Fruit fly (Drosophila melanogaster) whole organism, embryonic: ENCODE measurements around the gene Ppm1.

Source experiments
- CG10209 ChIP-seq: fragments of 200-800 bp; sonication (Bioruptor generic); optimal IDR thresholded peaks from 3 replicates; lab custom pipeline; 2017; ENCODE audit warnings: missing biosample characterization, mild to moderate bottlenecking, missing genetic modification characterization, missing genetic modification reagents
- CG12219 ChIP-seq: fragments of 200-800 bp; sonication (Bioruptor generic); optimal IDR thresholded peaks from 3 replicates; lab custom pipeline; 2018; ENCODE audit warnings: missing biosample characterization, mild to moderate bottlenecking, missing genetic modification characterization
- CG12659 ChIP-seq: fragments of 200-800 bp; sonication (Bioruptor generic); optimal IDR thresholded peaks from 3 replicates; lab custom pipeline; 2017; ENCODE audit warnings: mild to moderate bottlenecking, missing biosample characterization, missing genetic modification reagents, missing genetic modification characterization
- CG14441 ChIP-seq: fragments of 200-800 bp; sonication (Bioruptor generic); IDR thresholded peaks from 2 replicates; pipeline ENCODE4 v1.3.6; 2022; ENCODE audit warnings: missing biosample characterization, missing genetic modification characterization
- CG17328 ChIP-seq: fragments of 200-800 bp; sonication (Bioruptor generic); IDR thresholded peaks from 2 replicates; pipeline ENCODE4 v1.3.6; 2022; ENCODE audit warnings: missing biosample characterization, missing genetic modification characterization
- CG1832 ChIP-seq: fragments of 200-800 bp; sonication (Bioruptor generic); optimal IDR thresholded peaks from 2 replicates; lab custom pipeline; 2017; ENCODE audit warnings: missing biosample characterization, mild to moderate bottlenecking, missing genetic modification characterization, inconsistent platforms
- CG31388 ChIP-seq: fragments of 200-800 bp; sonication (Bioruptor generic); optimal IDR thresholded peaks from 2 replicates; lab custom pipeline; 2016; ENCODE audit warnings: missing biosample characterization, missing genetic modification characterization
- CG32532 ChIP-seq: fragments of 200-800 bp; sonication (Bioruptor generic); IDR thresholded peaks from 2 replicates; pipeline ENCODE4 v1.3.6; 2022; ENCODE audit warnings: missing biosample characterization, missing genetic modification characterization
- CG43689 ChIP-seq: fragments of 200-800 bp; sonication (Bioruptor generic); IDR thresholded peaks from 2 replicates; pipeline ENCODE4 v1.3.6; 2022; ENCODE audit warnings: missing biosample characterization, missing genetic modification characterization
- CG6272 ChIP-seq: fragments of 200-800 bp; sonication (Bioruptor generic); IDR thresholded peaks from 2 replicates; pipeline ENCODE4 v1.3.6; 2022; ENCODE audit warnings: missing biosample characterization, missing genetic modification characterization
- CG7839 ChIP-seq: fragments of 200-800 bp; sonication (Bioruptor generic); optimal IDR thresholded peaks from 3 replicates; lab custom pipeline; 2018; ENCODE audit warnings: missing biosample characterization, mild to moderate bottlenecking, missing genetic modification characterization, moderate library complexity
- CG7987 ChIP-seq: fragments of 200-800 bp; sonication (Bioruptor generic); optimal IDR thresholded peaks from 2 replicates; lab custom pipeline; 2018; ENCODE audit warnings: missing biosample characterization, mild to moderate bottlenecking, missing genetic modification characterization, moderate library complexity
- CG8290 ChIP-seq, 3 experiments: fragments of 200-800 bp; sonication (Bioruptor generic); optimal IDR thresholded peaks; 2 replicates each; lab custom pipeline; 2016 to 2019; ENCODE audit warnings: missing biosample characterization in 3 of 3, missing genetic modification characterization in 3 of 3, mild to moderate bottlenecking in 2 of 3, moderate library complexity in 1 of 3
- CG8765 ChIP-seq: fragments of 200-800 bp; sonication (Bioruptor generic); IDR thresholded peaks from 2 replicates; pipeline ENCODE4 v1.3.6; 2022; ENCODE audit warnings: missing biosample characterization, missing genetic modification characterization
- CG8924 ChIP-seq: fragments of 200-800 bp; optimal IDR thresholded peaks from 3 replicates; lab custom pipeline; 2019; ENCODE audit warnings: missing biosample characterization, mild to moderate bottlenecking, missing genetic modification characterization, moderate library complexity
- CG8944 ChIP-seq: fragments of 200-800 bp; sonication (Bioruptor generic); optimal IDR thresholded peaks from 3 replicates; lab custom pipeline; 2016; ENCODE audit warnings: missing biosample characterization, missing genetic modification characterization
- CrebB ChIP-seq: fragments of 200-800 bp; sonication (Bioruptor generic); optimal IDR thresholded peaks from 3 replicates; lab custom pipeline; 2018; ENCODE audit warnings: missing biosample characterization, mild to moderate bottlenecking, missing genetic modification characterization
- Dad ChIP-seq: fragments of 200-800 bp; sonication (Bioruptor generic); optimal IDR thresholded peaks from 3 replicates; lab custom pipeline; 2016; ENCODE audit warnings: missing biosample characterization, missing genetic modification characterization
- Deaf1 ChIP-seq: fragments of 200-800 bp; optimal IDR thresholded peaks from 3 replicates; lab custom pipeline; 2019; ENCODE audit warnings: missing biosample characterization, mild to moderate bottlenecking, missing genetic modification characterization, moderate library complexity
- Eip74EF ChIP-seq, 2 experiments: fragments of 200-800 bp in 1 of 2; fragments of >200 bp in 1 of 2; sonication (Bioruptor generic) in 1 of 2; optimal IDR thresholded peaks; 2 replicates each; lab custom pipeline; 2017 to 2019; ENCODE audit warnings: missing biosample characterization in 2 of 2, missing genetic modification characterization in 2 of 2, mild to moderate bottlenecking in 1 of 2, moderate library complexity in 1 of 2
- Gug ChIP-seq: fragments of 200-800 bp; sonication (Bioruptor generic); IDR thresholded peaks from 4 replicates; pipeline ENCODE4 v1.3.6; 2022; ENCODE audit warnings: missing biosample characterization, missing genetic modification characterization
- Myb ChIP-seq: fragments of 200-800 bp; sonication (Bioruptor generic); optimal IDR thresholded peaks from 2 replicates; lab custom pipeline; 2016; ENCODE audit warnings: missing biosample characterization, missing genetic modification characterization
- NC2β ChIP-seq: fragments of 200-800 bp; sonication (Bioruptor generic); optimal IDR thresholded peaks from 2 replicates; lab custom pipeline; 2016; ENCODE audit warnings: missing biosample characterization, missing genetic modification characterization
- Neu2 ChIP-seq: fragments of 200-800 bp; sonication (Bioruptor generic); optimal IDR thresholded peaks from 3 replicates; lab custom pipeline; 2016; ENCODE audit warnings: missing biosample characterization, missing genetic modification characterization, borderline replicate concordance
- Nf-YA ChIP-seq: fragments of 200-800 bp; sonication (Bioruptor generic); IDR thresholded peaks from 2 replicates; pipeline ENCODE4 v1.3.6; 2022; ENCODE audit warnings: missing biosample characterization, missing genetic modification characterization
- Optix ChIP-seq: fragments of 200-800 bp; sonication (Bioruptor generic); IDR thresholded peaks from 3 replicates; pipeline ENCODE4 v1.3.6; 2022; ENCODE audit warnings: missing biosample characterization, missing genetic modification characterization
- Ssrp ChIP-seq: fragments of 200-800 bp; sonication (Bioruptor generic); optimal IDR thresholded peaks from 2 replicates; lab custom pipeline; 2018; ENCODE audit warnings: missing biosample characterization, mild to moderate bottlenecking, missing genetic modification characterization, moderate library complexity
- ato ChIP-seq: fragments of 200-800 bp; sonication (Bioruptor generic); IDR thresholded peaks from 2 replicates; pipeline ENCODE4 v1.3.6; 2022; ENCODE audit warnings: missing biosample characterization, missing genetic modification characterization; ENCODE audit not compliant: partially characterized antibody
- az2 ChIP-seq: fragments of 200-800 bp; sonication (Bioruptor generic); optimal IDR thresholded peaks from 3 replicates; lab custom pipeline; 2016; ENCODE audit warnings: missing biosample characterization, missing genetic modification characterization
- bbx ChIP-seq: fragments of 200-800 bp; sonication (Bioruptor generic); IDR thresholded peaks from 2 replicates; pipeline ENCODE4 v1.3.6; 2022; ENCODE audit warnings: missing biosample characterization, missing genetic modification characterization; ENCODE audit not compliant: partially characterized antibody
- bcd ChIP-seq: fragments of 200-800 bp; sonication (Bioruptor generic); optimal IDR thresholded peaks from 2 replicates; lab custom pipeline; 2017; ENCODE audit warnings: missing biosample characterization, mild to moderate bottlenecking, missing genetic modification characterization
- danr ChIP-seq: fragments of 200-800 bp; sonication (Bioruptor generic); IDR thresholded peaks from 2 replicates; pipeline ENCODE4 v1.3.6; 2022; ENCODE audit warnings: missing biosample characterization, missing genetic modification characterization
- dpn ChIP-seq, 2 experiments: fragments of 200-800 bp; sonication (Bioruptor generic); optimal IDR thresholded peaks; 3 replicates each; lab custom pipeline; 2016; ENCODE audit warnings: missing biosample characterization in 2 of 2, missing genetic modification characterization in 2 of 2
- dysf ChIP-seq: fragments of 200-800 bp; sonication (Bioruptor generic); IDR thresholded peaks from 3 replicates; pipeline ENCODE4 v1.3.6; 2022; ENCODE audit warnings: missing biosample characterization, missing genetic modification characterization
- grn ChIP-seq: fragments of 200-800 bp; sonication (Bioruptor generic); optimal IDR thresholded peaks from 3 replicates; lab custom pipeline; 2017; ENCODE audit warnings: missing biosample characterization, missing genetic modification characterization
- gro ChIP-seq: fragments of 200-800 bp; sonication (Bioruptor generic); optimal IDR thresholded peaks from 2 replicates; lab custom pipeline; 2016; ENCODE audit warnings: missing biosample characterization, missing genetic modification characterization
- hbn ChIP-seq: fragments of 200-800 bp; sonication (Bioruptor generic); IDR thresholded peaks from 2 replicates; pipeline ENCODE4 v1.3.6; 2022; ENCODE audit warnings: missing biosample characterization, missing genetic modification characterization; ENCODE audit not compliant: partially characterized antibody
- hkb ChIP-seq, 2 experiments: fragments of 200-800 bp in 1 of 2; fragments of >200 bp in 1 of 2; sonication (Bioruptor generic) in 1 of 2; IDR thresholded peaks in 1 of 2; optimal IDR thresholded peaks in 1 of 2; 2 replicates each; pipeline versions ENCODE4 v1.3.6 to Lab custom; 2017 to 2022; ENCODE audit warnings: missing biosample characterization in 1 of 2, missing genetic modification characterization in 1 of 2
- inv ChIP-seq: fragments of 200-800 bp; sonication (Bioruptor generic); IDR thresholded peaks from 2 replicates; pipeline ENCODE4 v1.3.6; 2022; ENCODE audit warnings: missing biosample characterization, missing genetic modification characterization; ENCODE audit not compliant: partially characterized antibody
- maf-S ChIP-seq: fragments of 200-800 bp; sonication (Bioruptor generic); optimal IDR thresholded peaks from 2 replicates; lab custom pipeline; 2016; ENCODE audit warnings: missing biosample characterization, missing genetic modification characterization
- nom ChIP-seq: fragments of 200-800 bp; sonication (Bioruptor generic); optimal IDR thresholded peaks from 2 replicates; lab custom pipeline; 2017; ENCODE audit warnings: missing biosample characterization, missing genetic modification characterization, mild to moderate bottlenecking, moderate library complexity, missing genetic modification reagents
- pfk ChIP-seq: fragments of 200-800 bp; sonication (Bioruptor generic); optimal IDR thresholded peaks from 2 replicates; lab custom pipeline; 2018; ENCODE audit warnings: missing biosample characterization, mild to moderate bottlenecking, missing genetic modification characterization, moderate library complexity
- row ChIP-seq: fragments of 200-800 bp; sonication (Bioruptor generic); IDR thresholded peaks from 3 replicates; pipeline ENCODE4 v1.3.6; 2022; ENCODE audit warnings: missing biosample characterization, missing genetic modification characterization
- tgo ChIP-seq: fragments of 200-800 bp; sonication (Bioruptor generic); IDR thresholded peaks from 3 replicates; pipeline ENCODE4 v1.3.6; 2022; ENCODE audit warnings: missing biosample characterization, missing genetic modification characterization
- unc-4 ChIP-seq: fragments of 200-800 bp; sonication (Bioruptor generic); IDR thresholded peaks from 2 replicates; pipeline ENCODE4 v1.3.6; 2022; ENCODE audit warnings: missing biosample characterization, missing genetic modification characterization; ENCODE audit not compliant: partially characterized antibody
- zfh2 ChIP-seq: fragments of 200-800 bp; sonication (Bioruptor generic); optimal IDR thresholded peaks from 2 replicates; lab custom pipeline; 2016; ENCODE audit warnings: missing biosample characterization, missing genetic modification characterization

Ppm1 gene

dm6 chr3L:627819-628601 lies 46.9 kb downstream of the Ppm1 start (continued):
- peak; percentile 19 for TF ChIP-seq bcd (GFP tag; lab: Kevin White, UChicago)
- peak in 1 of 2 experiments; percentile 50 for TF ChIP-seq Eip74EF (GFP tag; optimal IDR thresholded peaks at IDR 0.05; lab: Kevin White, UChicago)
- TF ChIP-seq inv (GFP tag; lab: Robert Waterston, UW), result peak; percentile 38; the same call in 1 of the 2 replicates
- TF ChIP-seq CG12219 (GFP tag; lab: Kevin White, UChicago), result peak; percentile 6
- peak; percentile 8 for TF ChIP-seq az2 (GFP tag; lab: Kevin White, UChicago)
- peak; percentile 42 for TF ChIP-seq CG8944
- peak; percentile 53; the same call in 2 of the 3 replicates for TF ChIP-seq tgo (GFP tag; lab: Robert Waterston, UW)
- peak; percentile 70 for TF ChIP-seq CrebB (tag; lab: Kevin White, UChicago)
- TF ChIP-seq dpn (GFP tag; optimal IDR thresholded peaks at IDR 0.05; lab: Kevin White, UChicago), result peak in 1 of 2 experiments; percentile 12
- TF ChIP-seq hbn, result peak; percentile 20; the same call in 1 of the 2 replicates
- TF ChIP-seq dysf (GFP tag; lab: Robert Waterston, UW), result peak; percentile 49; the same call in 2 of the 3 replicates
- peak; percentile 62 for TF ChIP-seq Optix
- no peak for TF ChIP-seq Neu2
- TF ChIP-seq row (GFP tag; lab: Robert Waterston, UW), result peak; percentile 86
- peak; percentile 12 for TF ChIP-seq CG7987 (GFP tag; lab: Kevin White, UChicago)
- peak; percentile 74 for TF ChIP-seq CG1832 (GFP tag; lab: Kevin White, UChicago)
- peak; percentile 28; the same call in 1 of the 2 replicates for TF ChIP-seq CG17328 (GFP tag; lab: Robert Waterston, UW)
- peak; percentile 72 for TF ChIP-seq zfh2 (GFP tag; lab: Kevin White, UChicago)
- no peak for TF ChIP-seq Dad (GFP tag; lab: Kevin White, UChicago)
- TF ChIP-seq Gug, result peak; percentile 76; the same call in 1 of the 4 replicates
- no peak for TF ChIP-seq NC2β
- peak; percentile 55 for TF ChIP-seq nom
- TF ChIP-seq gro, result peak; percentile 76
- TF ChIP-seq danr (GFP tag; lab: Robert Waterston, UW), result 0 out of 2 replicates have a peak, but pooled peaks have one; percentile 22
- peak; percentile 17 for TF ChIP-seq Myb
- TF ChIP-seq unc-4 (GFP tag; lab: Robert Waterston, UW), result no peak
- peak; percentile 48 for TF ChIP-seq CG32532
- peak; percentile 37 for TF ChIP-seq CG7839 (tag; lab: Kevin White, UChicago)
- peak; percentile 46 for TF ChIP-seq pfk (GFP tag; lab: Kevin White, UChicago)
- TF ChIP-seq Deaf1 (tag; lab: Kevin White, UChicago), result peak; percentile 99
- TF ChIP-seq CG12659, result peak; percentile 19
- no peak for TF ChIP-seq CG31388 (GFP tag; lab: Kevin White, UChicago)
- no peak for TF ChIP-seq Nf-YA (GFP tag; lab: Robert Waterston, UW)
- TF ChIP-seq CG14441 (GFP tag; lab: Robert Waterston, UW), result peak; percentile 65; the same call in 1 of the 2 replicates
- TF ChIP-seq ato (GFP tag; lab: Robert Waterston, UW), result no peak
- TF ChIP-seq maf-S (GFP tag; lab: Kevin White, UChicago), result no peak
- peak; percentile 67 for TF ChIP-seq grn (GFP tag; lab: Kevin White, UChicago)
- TF ChIP-seq hkb (optimal IDR thresholded peaks at IDR 0.05; lab: Kevin White, UChicago), result no peak
- 0 out of 2 replicates have a peak, but pooled peaks have one; percentile 18 for TF ChIP-seq hkb (GFP tag; IDR thresholded peaks at IDR 0.05; lab: Robert Waterston, UW)
- peak; percentile 41 for TF ChIP-seq CG10209
- TF ChIP-seq CG8924 (tag; lab: Kevin White, UChicago), result peak; percentile 69
- peak; percentile 52 for TF ChIP-seq bbx
- peak; percentile 50 for TF ChIP-seq CG8290 (GFP tag; optimal IDR thresholded peaks at IDR 0.05; lab: Kevin White, UChicago)
- TF ChIP-seq CG8290 (tag; optimal IDR thresholded peaks at IDR 0.05; lab: Kevin White, UChicago), result peak; percentile 12 to 71
- peak; percentile 17 for TF ChIP-seq Ssrp (tag; lab: Kevin White, UChicago)
- peak; percentile 68 for TF ChIP-seq CG6272 (GFP tag; lab: Robert Waterston, UW)
- TF ChIP-seq CG43689 (GFP tag; lab: Robert Waterston, UW), result no peak
- TF ChIP-seq CG8765 (GFP tag; lab: Robert Waterston, UW), result peak; percentile 8; the same call in 1 of the 2 replicates
